Fruit fly (Drosophila melanogaster) whole organism, embryonic: Measurements from ENCODE around the gene CG5608.
A peak's percentile ranks its signal among the peaks of the same experiment; 100 is the strongest.

ENCODE experiments used
- Abd-B ChIP-seq: fragments of 200-800 bp; sonication (Bioruptor generic); optimal IDR thresholded peaks from 2 replicates; lab custom pipeline; 2018; ENCODE audit warnings: missing biosample characterization, mild to moderate bottlenecking, missing genetic modification characterization, moderate library complexity
- CG10543 ChIP-seq: fragments of 200-800 bp; sonication (Bioruptor generic); optimal IDR thresholded peaks from 3 replicates; lab custom pipeline; 2017; ENCODE audit warnings: missing biosample characterization, mild to moderate bottlenecking, missing genetic modification characterization, moderate library complexity
- CG11093 ChIP-seq: fragments of 200-800 bp; sonication (Bioruptor generic); IDR thresholded peaks from 3 replicates; pipeline ENCODE4 v1.3.6; 2022; ENCODE audit warnings: missing biosample characterization, missing genetic modification characterization
- CG11723 ChIP-seq: fragments of 200-800 bp; sonication (Bioruptor generic); optimal IDR thresholded peaks from 2 replicates; lab custom pipeline; 2017; ENCODE audit warnings: missing biosample characterization, mild to moderate bottlenecking, missing genetic modification characterization
- CG14050 ChIP-seq: fragments of 200-800 bp; sonication (Bioruptor generic); IDR thresholded peaks from 3 replicates; pipeline ENCODE4 v1.3.6; 2022; ENCODE audit warnings: missing biosample characterization, missing genetic modification characterization
- CG14667 ChIP-seq: fragments of 200-800 bp; sonication (Bioruptor generic); IDR thresholded peaks from 2 replicates; pipeline ENCODE4 v1.3.6; 2022; ENCODE audit warnings: missing biosample characterization, missing genetic modification characterization
- CG16813 ChIP-seq: fragments of 200-800 bp; sonication (Bioruptor generic); IDR thresholded peaks from 3 replicates; pipeline ENCODE4 v1.3.6; 2022; ENCODE audit warnings: missing biosample characterization, missing genetic modification characterization; ENCODE audit not compliant: partially characterized antibody
- CG17385 ChIP-seq: fragments of 200-800 bp; sonication (Bioruptor generic); optimal IDR thresholded peaks from 3 replicates; lab custom pipeline; 2018; ENCODE audit warnings: missing biosample characterization, mild to moderate bottlenecking, missing genetic modification characterization
- CG2199 ChIP-seq: fragments of 200-800 bp; sonication (Bioruptor generic); IDR thresholded peaks from 3 replicates; pipeline ENCODE4 v1.3.6; 2022; ENCODE audit warnings: missing biosample characterization, missing genetic modification characterization
- CG34376 ChIP-seq: fragments of 200-800 bp; sonication (Bioruptor generic); optimal IDR thresholded peaks from 2 replicates; lab custom pipeline; 2018; ENCODE audit warnings: missing biosample characterization, mild to moderate bottlenecking, missing genetic modification characterization
- CG3847 ChIP-seq: fragments of 200-800 bp; sonication (Bioruptor generic); IDR thresholded peaks from 2 replicates; pipeline ENCODE4 v1.3.6; 2022; ENCODE audit warnings: missing biosample characterization, missing genetic modification characterization
- CG6791 ChIP-seq: fragments of 200-800 bp; sonication (Bioruptor generic); IDR thresholded peaks from 3 replicates; pipeline ENCODE4 v1.3.6; 2022; ENCODE audit warnings: missing biosample characterization, missing genetic modification characterization; ENCODE audit not compliant: partially characterized antibody
- CG9609 ChIP-seq: fragments of 200-800 bp; sonication (Bioruptor generic); optimal IDR thresholded peaks from 3 replicates; lab custom pipeline; 2016; ENCODE audit warnings: missing biosample characterization, missing genetic modification characterization
- CG9797 ChIP-seq: fragments of 200-800 bp; sonication (Bioruptor generic); optimal IDR thresholded peaks from 3 replicates; lab custom pipeline; 2018; ENCODE audit warnings: missing biosample characterization, mild to moderate bottlenecking, missing genetic modification characterization
- D19A ChIP-seq: fragments of 200-800 bp; optimal IDR thresholded peaks from 3 replicates; lab custom pipeline; 2019; ENCODE audit warnings: missing biosample characterization, mild to moderate bottlenecking, missing genetic modification characterization, moderate library complexity
- Dip3 ChIP-seq: fragments of 200-800 bp; sonication (Bioruptor generic); optimal IDR thresholded peaks from 3 replicates; lab custom pipeline; 2016; ENCODE audit warnings: missing biosample characterization, missing genetic modification characterization
- ERR ChIP-seq: fragments of 200-800 bp; sonication (Bioruptor generic); optimal IDR thresholded peaks from 2 replicates; lab custom pipeline; 2016; ENCODE audit warnings: missing biosample characterization, missing genetic modification characterization
- Eip74EF ChIP-seq, 2 experiments: fragments of 200-800 bp in 1 of 2; fragments of >200 bp in 1 of 2; sonication (Bioruptor generic) in 1 of 2; optimal IDR thresholded peaks; 2 replicates each; lab custom pipeline; 2017 to 2019; ENCODE audit warnings: missing biosample characterization in 2 of 2, missing genetic modification characterization in 2 of 2, mild to moderate bottlenecking in 1 of 2, moderate library complexity in 1 of 2
- Ets65A ChIP-seq: fragments of 200-800 bp; sonication (Bioruptor generic); peaks from one replicate; lab custom pipeline; 2016; ENCODE audit warnings: missing biosample characterization, missing genetic modification characterization
- Fer1 ChIP-seq: fragments of 200-800 bp; sonication (Bioruptor generic); optimal IDR thresholded peaks from 2 replicates; lab custom pipeline; 2017; ENCODE audit warnings: missing biosample characterization, mild to moderate bottlenecking, missing genetic modification characterization
- HmgD ChIP-seq: fragments of 200-800 bp; sonication (Bioruptor generic); optimal IDR thresholded peaks from 3 replicates; lab custom pipeline; 2016; ENCODE audit warnings: missing biosample characterization, missing genetic modification characterization
- Lhr ChIP-seq: fragments of 200-800 bp; sonication (Bioruptor generic); optimal IDR thresholded peaks from 3 replicates; lab custom pipeline; 2017; ENCODE audit warnings: mild to moderate bottlenecking, missing biosample characterization, missing genetic modification reagents, missing genetic modification characterization
- Med ChIP-seq: fragments of 200-800 bp; sonication (Bioruptor generic); peaks from one replicate; lab custom pipeline; 2016; ENCODE audit warnings: missing biosample characterization, missing genetic modification characterization, mild to moderate bottlenecking, inconsistent platforms, moderate library complexity
- NfI ChIP-seq: fragments of 200-800 bp; sonication (Bioruptor generic); optimal IDR thresholded peaks from 3 replicates; lab custom pipeline; 2018; ENCODE audit warnings: missing biosample characterization, mild to moderate bottlenecking, missing genetic modification characterization, moderate library complexity
- Pdp1 ChIP-seq, 2 experiments: fragments of 200-800 bp; sonication (Bioruptor generic); optimal IDR thresholded peaks; 3 replicates each; lab custom pipeline; 2016; ENCODE audit warnings: missing biosample characterization in 2 of 2, missing genetic modification characterization in 2 of 2, mild to moderate bottlenecking in 1 of 2, moderate library complexity in 1 of 2
- Rx ChIP-seq: fragments of 200-800 bp; sonication (Bioruptor generic); IDR thresholded peaks from 2 replicates; pipeline ENCODE4 v1.3.6; 2022; ENCODE audit warnings: missing biosample characterization, missing genetic modification characterization
- TFAM ChIP-seq: fragments of 200-800 bp; sonication (Bioruptor generic); optimal IDR thresholded peaks from 2 replicates; lab custom pipeline; 2017; ENCODE audit warnings: missing biosample characterization, missing genetic modification characterization, inconsistent platforms
- amos ChIP-seq: fragments of 200-800 bp; sonication (Bioruptor generic); IDR thresholded peaks from 2 replicates; pipeline ENCODE4 v1.3.6; 2022; ENCODE audit warnings: missing biosample characterization, missing genetic modification characterization; ENCODE audit not compliant: partially characterized antibody
- bsh ChIP-seq, 2 experiments: fragments of 200-800 bp; sonication (Bioruptor generic); optimal IDR thresholded peaks; 2 replicates each; lab custom pipeline; 2017 to 2018; ENCODE audit warnings: mild to moderate bottlenecking in 2 of 2, missing biosample characterization in 2 of 2, missing genetic modification characterization in 2 of 2, moderate library complexity in 1 of 2
- chinmo ChIP-seq: fragments of 200-800 bp; sonication (Bioruptor generic); IDR thresholded peaks from 4 replicates; pipeline ENCODE4 v1.3.6; 2022; ENCODE audit warnings: missing biosample characterization, missing genetic modification characterization; ENCODE audit not compliant: partially characterized antibody
- chm ChIP-seq: fragments of 200-800 bp; sonication (Bioruptor generic); IDR thresholded peaks from 2 replicates; pipeline ENCODE4 v1.3.6; 2022; ENCODE audit warnings: missing biosample characterization, missing genetic modification characterization
- chn ChIP-seq: fragments of 200-800 bp; sonication (Bioruptor generic); optimal IDR thresholded peaks from 2 replicates; lab custom pipeline; 2016; ENCODE audit warnings: missing biosample characterization, missing genetic modification characterization
- cwo ChIP-seq: fragments of 200-800 bp; sonication (Bioruptor generic); optimal IDR thresholded peaks from 3 replicates; lab custom pipeline; 2017; ENCODE audit warnings: missing biosample characterization, missing genetic modification characterization, mild to moderate bottlenecking, moderate library complexity, missing genetic modification reagents
- dan ChIP-seq: fragments of 200-800 bp; sonication (Bioruptor generic); IDR thresholded peaks from 2 replicates; pipeline ENCODE4 v1.3.6; 2022; ENCODE audit warnings: missing biosample characterization, missing genetic modification characterization
- eve ChIP-seq, 2 experiments: fragments of >200 bp; optimal IDR thresholded peaks; 2 replicates each; lab custom pipeline; 2017; ENCODE audit warnings: missing biosample characterization in 2 of 2, missing genetic modification characterization in 2 of 2
- grau ChIP-seq: fragments of 200-800 bp; optimal IDR thresholded peaks from 3 replicates; lab custom pipeline; 2019; ENCODE audit warnings: missing biosample characterization, mild to moderate bottlenecking, missing genetic modification characterization, moderate library complexity
- klu ChIP-seq: fragments of 200-800 bp; sonication (Bioruptor generic); IDR thresholded peaks from 2 replicates; pipeline ENCODE4 v1.3.6; 2022; ENCODE audit warnings: missing biosample characterization, missing genetic modification characterization
- kni ChIP-seq: fragments of 200-800 bp; sonication (Bioruptor generic); optimal IDR thresholded peaks from 3 replicates; lab custom pipeline; 2017; ENCODE audit warnings: mild to moderate bottlenecking, missing biosample characterization, missing genetic modification reagents, missing genetic modification characterization
- lola ChIP-seq, 3 experiments: fragments of >200 bp in 2 of 3; fragments of 200-800 bp in 1 of 3; sonication (Bioruptor generic) in 1 of 3; optimal IDR thresholded peaks; 2 replicates each; lab custom pipeline; 2017 to 2019; ENCODE audit warnings: missing biosample characterization in 3 of 3, missing genetic modification characterization in 3 of 3, mild to moderate bottlenecking in 1 of 3, moderate library complexity in 1 of 3
- nom ChIP-seq: fragments of 200-800 bp; sonication (Bioruptor generic); optimal IDR thresholded peaks from 2 replicates; lab custom pipeline; 2017; ENCODE audit warnings: missing biosample characterization, missing genetic modification characterization, mild to moderate bottlenecking, moderate library complexity, missing genetic modification reagents
- slp2 ChIP-seq: fragments of 200-800 bp; sonication (Bioruptor generic); optimal IDR thresholded peaks from 2 replicates; lab custom pipeline; 2016; ENCODE audit warnings: missing biosample characterization, missing genetic modification characterization
- sr ChIP-seq: fragments of 200-800 bp; sonication (Bioruptor generic); IDR thresholded peaks from 3 replicates; pipeline ENCODE4 v1.3.6; 2022; ENCODE audit warnings: missing biosample characterization, missing genetic modification characterization
- usp ChIP-seq: fragments of >200 bp; optimal IDR thresholded peaks from 2 replicates; lab custom pipeline; 2017; ENCODE audit warnings: missing biosample characterization, missing genetic modification characterization
- wek ChIP-seq: fragments of 200-800 bp; sonication (Bioruptor generic); optimal IDR thresholded peaks from 3 replicates; lab custom pipeline; 2018; ENCODE audit warnings: missing biosample characterization, mild to moderate bottlenecking, missing genetic modification characterization, moderate library complexity

CG5608 gene

DNA sequence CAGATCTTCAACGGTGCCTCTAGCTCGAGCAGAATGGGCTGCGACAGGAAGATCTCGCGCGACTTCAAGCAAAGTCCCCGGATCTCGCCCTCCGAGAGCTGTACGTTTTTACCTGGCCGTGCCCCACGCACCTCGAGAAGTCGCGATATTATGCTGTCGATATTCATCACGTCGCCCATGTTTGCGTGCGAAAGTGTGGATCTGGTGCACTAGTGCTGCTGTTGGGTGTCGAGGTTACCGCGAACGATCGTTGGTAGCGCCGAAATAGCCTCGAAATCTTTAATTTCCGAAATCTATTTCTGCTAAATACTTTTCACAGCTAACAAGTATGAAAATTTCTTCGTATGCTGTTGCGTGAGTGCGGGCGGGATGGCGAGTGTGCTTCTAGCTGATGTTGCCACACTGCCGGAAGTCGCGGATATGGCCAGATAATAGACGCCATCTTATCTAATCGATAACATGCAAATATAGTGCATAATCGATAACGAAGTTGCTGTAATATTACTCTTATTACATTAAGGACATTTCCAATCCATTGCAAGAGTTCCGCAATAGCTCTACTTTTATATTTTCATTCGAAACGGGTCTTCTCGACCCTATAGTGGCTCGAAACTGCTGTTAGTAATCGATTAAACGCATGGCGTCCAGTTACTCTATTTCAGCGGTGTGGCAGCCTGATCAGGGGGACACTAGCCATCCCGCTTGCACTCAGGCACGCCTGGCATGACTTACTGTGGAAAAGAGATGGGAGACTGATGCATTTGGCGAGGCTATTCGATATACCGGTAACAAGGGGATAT is 39.4 kb downstream of the CG5608 start, which contains the start of gene Pp1-87B (continued):
- peak; percentile 55; the same call in 2 of the 3 replicates for TF ChIP-seq CG6791 (GFP tag; lab: Robert Waterston, UW)
- peak; percentile 25; the same call in 1 of the 2 replicates for TF ChIP-seq amos (GFP tag; lab: Robert Waterston, UW)
- TF ChIP-seq Pdp1 (GFP tag; optimal IDR thresholded peaks at IDR 0.05; lab: Kevin White, UChicago), result peak in 1 of 2 experiments; percentile 73
- TF ChIP-seq Abd-B (GFP tag; lab: Kevin White, UChicago), result peak; percentile 30
- peak; percentile 55; the same call in 1 of the 3 replicates for TF ChIP-seq CG16813 (GFP tag; lab: Robert Waterston, UW)
- peak in 1 of 3 experiments; percentile 28 for TF ChIP-seq lola (GFP tag; optimal IDR thresholded peaks at IDR 0.05; lab: Kevin White, UChicago)
- peak; percentile 85 for TF ChIP-seq Lhr (GFP tag; lab: Kevin White, UChicago)
- TF ChIP-seq CG14667 (GFP tag; lab: Robert Waterston, UW), result no peak
- peak; percentile 14 for TF ChIP-seq Fer1 (GFP tag; lab: Kevin White, UChicago)
- 0 out of 2 replicates have a peak, but pooled peaks have one; percentile 52 for TF ChIP-seq chm
- TF ChIP-seq CG3847, result peak; percentile 64
- no peak for TF ChIP-seq Eip74EF (GFP tag; optimal IDR thresholded peaks at IDR 0.05; lab: Kevin White, UChicago)
- TF ChIP-seq bsh (GFP tag; optimal IDR thresholded peaks at IDR 0.05; lab: Kevin White, UChicago), result no peak
- TF ChIP-seq CG11723 (GFP tag; lab: Kevin White, UChicago), result no peak
- TF ChIP-seq CG9609 (GFP tag; lab: Kevin White, UChicago), result peak; percentile 30
- TF ChIP-seq CG10543 (GFP tag; lab: Kevin White, UChicago), result peak; percentile 53
- no peak for TF ChIP-seq chinmo (GFP tag; lab: Robert Waterston, UW)
- TF ChIP-seq kni (GFP tag; lab: Kevin White, UChicago), result peak; percentile 70

DNA sequence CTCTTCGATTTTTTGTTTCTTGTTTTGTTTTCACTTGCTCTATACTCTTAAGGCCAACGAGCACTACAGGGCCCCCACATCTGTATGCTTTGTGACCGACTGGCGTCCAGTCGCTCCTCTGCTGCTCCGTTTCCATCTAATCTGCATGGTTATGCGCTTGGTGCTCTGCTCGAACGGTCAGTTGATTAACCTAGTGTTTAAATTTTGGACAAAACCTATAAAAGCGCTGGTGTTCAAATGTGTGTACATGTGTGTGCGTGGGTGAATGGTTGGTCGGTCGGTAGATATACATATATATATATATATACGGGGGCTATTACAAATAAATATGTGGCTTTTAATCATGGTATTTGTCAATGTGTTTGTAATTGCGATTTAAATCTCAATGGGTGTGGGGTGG is 41.1 kb downstream of the CG5608 start:
- peak; percentile 8; the same call in 1 of the 3 replicates for TF ChIP-seq sr (GFP tag; lab: Robert Waterston, UW)
- TF ChIP-seq chinmo (GFP tag; lab: Robert Waterston, UW), result no peak
- TF ChIP-seq Ets65A, result peak; percentile 44
- TF ChIP-seq Med (GFP tag; lab: Kevin White, UChicago), result peak; percentile 30
- no peak for TF ChIP-seq usp (GFP tag; lab: Kevin White, UChicago)
- no peak for TF ChIP-seq cwo (GFP tag; lab: Kevin White, UChicago)
- TF ChIP-seq CG6791 (GFP tag; lab: Robert Waterston, UW), result 0 out of 3 replicates have a peak, but pooled peaks have one; percentile 34
- TF ChIP-seq, all 482 proteins: peak for 4

DNA sequence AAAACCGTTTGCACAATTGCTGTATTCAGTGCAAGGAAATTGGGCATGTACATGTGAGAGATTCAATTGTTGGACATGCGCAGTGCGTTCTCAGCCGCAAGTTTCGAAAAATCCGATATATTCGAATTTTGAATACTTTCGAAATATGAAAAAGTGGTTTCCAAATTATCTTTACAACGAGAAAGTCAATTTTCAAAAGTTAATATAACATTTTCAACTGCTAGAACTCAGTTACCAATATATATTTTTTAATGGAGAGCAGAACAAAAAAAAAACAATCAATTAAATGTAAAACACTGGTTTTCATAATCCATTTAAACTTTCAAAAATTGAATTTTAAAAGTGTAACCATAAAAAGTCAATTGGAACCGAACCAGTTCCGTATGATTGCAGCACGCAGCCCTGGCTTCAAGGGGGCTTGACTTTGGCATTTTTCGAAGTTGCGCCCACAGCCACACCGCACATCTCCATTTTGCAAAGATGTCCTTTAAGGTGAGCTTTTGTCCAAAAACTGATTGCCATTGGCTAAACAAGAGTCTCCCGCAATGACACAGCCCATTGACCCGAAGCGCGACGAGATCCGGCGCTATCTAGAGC is 42.6 kb downstream of the CG5608 start, which contains the start of the genes Scgbeta and CG17202:
Gene Scgbeta (minus strand): TSS at position 51 of the 597 bp plus-strand sequence.
Gene CG17202 (plus strand): TSS at position 390 of the 597 bp plus-strand sequence.
- no peak for TF ChIP-seq slp2
- TF ChIP-seq chn (GFP tag; lab: Kevin White, UChicago), result no peak
- TF ChIP-seq grau, result no peak
- no peak for TF ChIP-seq TFAM
- no peak for TF ChIP-seq CG11093 (GFP tag; lab: Robert Waterston, UW)
- TF ChIP-seq nom (GFP tag; lab: Kevin White, UChicago), result no peak
- TF ChIP-seq CG9797 (GFP tag; lab: Kevin White, UChicago), result peak; percentile 79
- no peak for TF ChIP-seq NfI (GFP tag; lab: Kevin White, UChicago)
- peak; percentile 40 for TF ChIP-seq CG34376 (GFP tag; lab: Kevin White, UChicago)
- no peak for TF ChIP-seq CG17385
- no peak for TF ChIP-seq D19A (tag; lab: Kevin White, UChicago)
- TF ChIP-seq Rx (GFP tag; lab: Robert Waterston, UW), result no peak
- no peak for TF ChIP-seq dan (GFP tag; lab: Robert Waterston, UW)
- no peak for TF ChIP-seq klu (GFP tag; lab: Robert Waterston, UW)
- no peak for TF ChIP-seq CG14050 (GFP tag; lab: Robert Waterston, UW)
- no peak for TF ChIP-seq CG2199 (GFP tag; lab: Robert Waterston, UW)
- no peak for TF ChIP-seq HmgD (GFP tag; lab: Kevin White, UChicago)
- TF ChIP-seq wek (GFP tag; lab: Kevin White, UChicago), result no peak
- no peak for TF ChIP-seq Dip3 (GFP tag; lab: Kevin White, UChicago)
- TF ChIP-seq eve (GFP tag; optimal IDR thresholded peaks at IDR 0.05; lab: Kevin White, UChicago), result no peak
- TF ChIP-seq ERR (GFP tag; lab: Kevin White, UChicago), result no peak
